Worm (Caenorhabditis elegans) whole organism, late embryonic: ENCODE results near the gene helq-1.

ENCODE experiments used
- K09A11.1 ChIP-seq: sonication (generic microtip); optimal IDR thresholded peaks from 2 replicates; lab custom pipeline; 2017; ENCODE audit warnings: antibody characterized with exemption, mild to moderate bottlenecking, missing genetic modification characterization, missing compliant biosample characterization; ENCODE audit not compliant: insufficient read depth
- ama-1 ChIP-seq: fragments of 150-350 bp; optimal IDR thresholded peaks from 2 replicates; lab custom pipeline; 2014
- ceh-22 ChIP-seq: sonication (generic microtip); optimal IDR thresholded peaks from 2 replicates; lab custom pipeline; 2017; ENCODE audit warnings: missing biosample characterization, missing genetic modification characterization
- ceh-45 ChIP-seq: fragments of 200-800 bp; sonication (Bioruptor generic); IDR thresholded peaks from 2 replicates; pipeline ENCODE4 v1.3.6; 2022; ENCODE audit warnings: missing genetic modification reagents, missing genetic modification characterization, missing compliant biosample characterization
- elt-2 ChIP-seq: sonication (generic microtip); optimal IDR thresholded peaks from 2 replicates; lab custom pipeline; 2016; ENCODE audit warnings: missing genetic modification reagents, missing genetic modification characterization, missing compliant biosample characterization
- nfya-1 ChIP-seq: sonication (generic microtip); optimal IDR thresholded peaks from 2 replicates; lab custom pipeline; 2017; ENCODE audit warnings: missing genetic modification characterization, mild to moderate bottlenecking, missing compliant biosample characterization, antibody characterized with exemption, moderate library complexity
- pqm-1 ChIP-seq: sonication (generic microtip); optimal IDR thresholded peaks from 2 replicates; lab custom pipeline; 2016; ENCODE audit warnings: missing genetic modification characterization, missing compliant biosample characterization
- sox-4 ChIP-seq: sonication (generic microtip); optimal IDR thresholded peaks from 2 replicates; lab custom pipeline; 2017; ENCODE audit warnings: mild to moderate bottlenecking, missing genetic modification characterization, inconsistent platforms, missing compliant biosample characterization
- unc-55 ChIP-seq: sonication (generic microtip); optimal IDR thresholded peaks from 2 replicates; lab custom pipeline; 2017; ENCODE audit warnings: missing biosample characterization, missing genetic modification reagents, missing genetic modification characterization
- unc-86 ChIP-seq: sonication (generic microtip); optimal IDR thresholded peaks from 2 replicates; lab custom pipeline; 2016; ENCODE audit warnings: missing genetic modification characterization, missing compliant biosample characterization

DNA sequence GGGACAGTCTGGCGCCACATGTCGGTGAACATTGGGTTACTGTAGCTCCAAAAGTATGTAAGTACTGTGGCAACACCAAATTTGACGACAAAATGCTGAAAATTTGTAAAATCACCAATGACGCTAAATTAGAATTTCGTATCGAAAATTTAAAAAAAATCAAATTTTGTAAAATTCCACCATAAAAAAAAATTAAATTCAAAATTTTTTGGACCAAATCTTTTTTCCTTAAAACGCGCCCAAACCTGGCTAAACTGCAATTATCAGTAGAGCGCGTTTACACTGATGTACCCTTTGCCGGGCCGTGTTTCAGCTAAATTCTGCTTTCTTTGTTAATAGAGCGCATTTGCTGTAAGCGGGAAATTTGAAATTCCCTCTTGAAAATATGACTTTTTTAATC is 44.5 kb upstream of the helq-1 start, which contains the start of gene T19C3.6:
- TF ChIP-seq pqm-1: no peak
- TF ChIP-seq ama-1 (lab: Kevin White, UChicago): no peak
- no peak for TF ChIP-seq ceh-22 (tag; lab: Kevin White, UChicago)
- no peak for TF ChIP-seq elt-2 (tag; lab: Kevin White, UChicago)
- no peak for TF ChIP-seq ceh-45
- TF ChIP-seq unc-55 (GFP tag; lab: Kevin White, UChicago): no peak
- no peak for TF ChIP-seq sox-4
- no peak for TF ChIP-seq K09A11.1 (tag; lab: Kevin White, UChicago)
- TF ChIP-seq nfya-1 (tag; lab: Kevin White, UChicago): no peak
- TF ChIP-seq unc-86: no peak
